Worm (Caenorhabditis elegans): ENCODE measurements around the gene nspb-2.

nspb-2 gene

DNA sequence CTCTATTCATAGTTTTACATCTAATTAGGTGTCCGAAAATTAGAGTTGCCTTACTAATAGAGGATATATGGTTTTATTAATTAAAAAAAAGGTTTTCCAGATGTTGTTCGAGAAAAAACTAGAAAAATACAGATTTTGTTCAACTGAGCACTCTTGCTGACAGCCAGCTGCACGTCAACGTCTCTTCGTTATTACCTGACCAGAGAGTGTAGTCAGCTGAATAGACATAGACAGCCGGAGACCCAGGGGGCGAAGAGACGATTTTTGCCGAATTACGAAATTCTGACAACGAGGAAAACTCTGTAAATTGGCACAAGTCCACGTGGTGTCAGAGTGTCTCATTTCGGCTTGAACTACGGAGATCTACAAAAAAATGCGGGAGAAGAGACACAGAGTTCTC is 27.1 kb downstream of the nspb-2 start (continued):
- TF ChIP-seq fkh-4 (tag; optimal IDR thresholded peaks at IDR 0.05; ENCODE audit: borderline replicate concordance) (no peak), hpl-2 (GFP tag; optimal IDR thresholded peaks at IDR 0.05) (no peak), lir-3 (tag; optimal IDR thresholded peaks at IDR 0.05; ENCODE audit: poor library complexity) (no peak), snpc-4 (tag; optimal IDR thresholded peaks at IDR 0.05) (no peak), lin-39 (tag; optimal IDR thresholded peaks at IDR 0.05) (no peak), lsy-2 (tag; optimal IDR thresholded peaks at IDR 0.05) (peak in 1 of 2 experiments; percentile 42), ceh-88 (GFP tag; IDR thresholded peaks at IDR 0.05) (no peak), mdl-1 (tag; optimal IDR thresholded peaks at IDR 0.05) (peak in 1 of 2 experiments; percentile 2), nhr-71 (tag; optimal IDR thresholded peaks at IDR 0.05) (no peak), skn-1 (tag; optimal IDR thresholded peaks at IDR 0.05) (peak; percentile 48), mef-2 (tag; optimal IDR thresholded peaks at IDR 0.05) (no peak), zip-4 (GFP tag; optimal IDR thresholded peaks at IDR 0.05) (no peak)

DNA sequence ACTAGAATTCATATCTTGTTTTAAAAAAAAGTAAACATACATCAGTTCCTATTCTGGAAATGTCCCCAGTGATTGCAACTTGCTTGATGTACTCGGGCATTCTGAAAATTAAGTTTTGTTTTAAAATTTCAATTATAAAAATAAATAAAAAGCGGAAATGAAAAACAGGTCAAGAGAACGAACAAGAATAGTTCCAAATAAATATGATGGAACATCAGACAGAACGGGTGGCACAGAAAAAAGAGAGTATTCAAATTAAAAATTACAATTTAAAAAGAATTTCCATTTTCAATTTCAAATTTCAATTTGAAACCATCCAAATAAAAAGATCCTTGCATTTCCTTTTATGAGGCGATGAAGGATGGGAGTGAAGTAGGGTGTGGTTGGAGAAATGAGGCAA is 29.8 kb downstream of the nspb-2 start, which contains the start of gene C01B10.3:
Gene C01B10.3, minus strand, starts transcription at position 101 of the 400 bp plus-strand sequence.
- TF ChIP-seq xbp-1 (tag; optimal IDR thresholded peaks at IDR 0.05): no peak
- TF ChIP-seq fkh-4 (tag; optimal IDR thresholded peaks at IDR 0.05; ENCODE audit: borderline replicate concordance): no peak
- TF ChIP-seq dsc-1 (tag; optimal IDR thresholded peaks at IDR 0.05): no peak
- TF ChIP-seq ceh-8 (GFP tag; optimal IDR thresholded peaks at IDR 0.05): no peak
- TF ChIP-seq efl-1 (optimal IDR thresholded peaks at IDR 0.05): no peak
- no peak for TF ChIP-seq efl-1 (GFP tag; optimal IDR thresholded peaks at IDR 0.05 in 1 of 2)
- TF ChIP-seq pqm-1 (tag; optimal IDR thresholded peaks at IDR 0.05): no peak
- TF ChIP-seq lin-35 (GFP tag; optimal IDR thresholded peaks at IDR 0.05): no peak

DNA sequence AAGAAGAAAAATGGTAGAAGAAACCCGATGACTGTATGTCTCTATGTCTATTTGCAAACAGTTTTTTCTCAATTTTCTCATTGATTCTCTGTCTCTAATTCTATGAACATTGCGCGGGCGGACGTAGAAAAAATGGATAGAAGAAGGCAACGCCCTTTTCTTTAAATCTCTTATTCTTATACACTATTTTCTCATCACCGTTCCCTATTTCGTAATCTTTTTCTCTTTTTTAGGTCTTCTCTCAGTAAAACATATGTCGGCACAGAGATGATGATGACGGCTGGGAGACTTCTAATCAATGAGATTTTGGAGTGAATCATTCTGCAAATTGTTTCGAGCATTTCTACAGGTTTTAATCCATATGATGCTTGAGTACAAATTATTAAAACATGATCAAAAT is 30.6 kb downstream of the nspb-2 start:
- TF ChIP-seq hlh-17 (GFP tag; optimal IDR thresholded peaks at IDR 0.05; ENCODE audit: borderline replicate concordance) (no peak), lsy-2 (tag; optimal IDR thresholded peaks at IDR 0.05) (peak in 1 of 2 experiments; percentile 43), zip-4 (GFP tag; optimal IDR thresholded peaks at IDR 0.05) (peak; percentile 85), nhr-85 (tag) (peak; percentile 71), C34B4.2 (tag; optimal IDR thresholded peaks at IDR 0.05) (no peak), elt-3 (tag; optimal IDR thresholded peaks at IDR 0.05) (peak in 2 of 6 experiments; percentile 43 to 68), lin-35 (GFP tag; optimal IDR thresholded peaks at IDR 0.05) (peak in 1 of 2 experiments; percentile 47), nhr-90 (tag; optimal IDR thresholded peaks at IDR 0.05; ENCODE audit: poor library complexity) (peak; percentile 35), dpl-1 (GFP tag; optimal IDR thresholded peaks at IDR 0.05) (peak; percentile 15 to 30 (median 23)), mep-1 (tag; optimal IDR thresholded peaks at IDR 0.05) (peak; percentile 42), skn-1 (tag; optimal IDR thresholded peaks at IDR 0.05) (peak; percentile 77), blmp-1 (tag; optimal IDR thresholded peaks at IDR 0.05) (peak; percentile 46), nhr-20 (tag; optimal IDR thresholded peaks at IDR 0.05) (peak; percentile 33), ztf-11 (tag; optimal IDR thresholded peaks at IDR 0.05) (no peak), ceh-90 (tag; optimal IDR thresholded peaks at IDR 0.05) (no peak), tbx-2 (tag; optimal IDR thresholded peaks at IDR 0.05) (peak; percentile 15), snu-23 (GFP tag; optimal IDR thresholded peaks at IDR 0.05) (peak; percentile 43), efl-1 (optimal IDR thresholded peaks at IDR 0.05) (peak; percentile 13 to 17), efl-1 (GFP tag; optimal IDR thresholded peaks at IDR 0.05 in 1 of 2) (peak; percentile 20 to 91), lin-14 (GFP tag; optimal IDR thresholded peaks at IDR 0.05) (peak; percentile 94), irx-1 (tag; optimal IDR thresholded peaks at IDR 0.05) (no peak), nhr-71 (tag; optimal IDR thresholded peaks at IDR 0.05) (peak; percentile 40), nhr-237 (tag; optimal IDR thresholded peaks at IDR 0.05) (peak; percentile 17), C16A3.4 (tag; optimal IDR thresholded peaks at IDR 0.05) (no peak)

DNA sequence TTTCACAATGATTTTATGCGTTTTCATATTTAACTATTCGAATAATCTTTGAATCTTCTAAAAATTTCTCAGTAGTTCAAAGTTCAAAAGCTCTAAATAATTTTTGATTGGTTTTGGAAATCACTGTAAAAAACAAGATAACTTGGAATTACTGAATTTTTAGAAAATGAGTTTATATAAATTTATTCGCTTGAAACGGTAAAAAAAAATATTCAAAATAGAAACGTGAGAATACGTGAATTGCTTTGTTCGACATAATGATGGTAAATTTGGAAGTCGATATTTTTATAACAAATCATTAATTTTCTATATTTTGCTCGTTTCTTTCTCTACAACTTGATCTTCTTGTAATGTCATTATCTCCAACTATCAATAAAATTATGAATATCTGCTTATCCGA is 31.9 kb downstream of the nspb-2 start, which contains the start of gene C01B10.44:
Gene C01B10.44, plus strand, starts transcription at position 301 of the 400 bp plus-strand sequence.
- TF ChIP-seq fkh-10 (GFP tag; optimal IDR thresholded peaks at IDR 0.05) (no peak), pag-3 (tag; optimal IDR thresholded peaks at IDR 0.05; ENCODE audit: borderline replicate concordance, insufficient read depth) (no peak), ceh-8 (GFP tag; optimal IDR thresholded peaks at IDR 0.05) (no peak), hlh-17 (GFP tag; optimal IDR thresholded peaks at IDR 0.05; ENCODE audit: borderline replicate concordance) (no peak), aly-2 (tag; optimal IDR thresholded peaks at IDR 0.05) (no peak), nhr-84 (tag; optimal IDR thresholded peaks at IDR 0.05) (no peak), nhr-11 (tag; optimal IDR thresholded peaks at IDR 0.05) (no peak), rnt-1 (tag; optimal IDR thresholded peaks at IDR 0.05) (no peak)
